Fruit fly (Drosophila melanogaster): Measurements from ENCODE around the gene CG11600.

CG11600 gene

dm6 chr3R:12652736-12653135 lies 16.4 kb downstream of the CG11600 start:
- no peak for TF ChIP-seq foxo (GFP tag; optimal IDR thresholded peaks at IDR 0.05)
- no peak for TF ChIP-seq Vsx2 (GFP tag; optimal IDR thresholded peaks at IDR 0.05; ENCODE audit: partially characterized antibody)
- no peak for TF ChIP-seq Sp1 (GFP tag; optimal IDR thresholded peaks at IDR 0.05)
- no peak for TF ChIP-seq sv (GFP tag; optimal IDR thresholded peaks at IDR 0.05)
- no peak for TF ChIP-seq Hnf4 (GFP tag; optimal IDR thresholded peaks at IDR 0.05)
- TF ChIP-seq Myc (optimal IDR thresholded peaks at IDR 0.05): peak; percentile 83
- no peak for TF ChIP-seq Dif (GFP tag; optimal IDR thresholded peaks at IDR 0.05; ENCODE audit: partially characterized antibody)
- TF ChIP-seq N (GFP tag; optimal IDR thresholded peaks at IDR 0.05): peak; percentile 13

- TF ChIP-seq GATAd (GFP tag; optimal IDR thresholded peaks at IDR 0.05) (no peak), sv (GFP tag; optimal IDR thresholded peaks at IDR 0.05) (peak; percentile 61)
Observed at dm6 chr3R:12653511-12654252, 17.3 kb downstream of the CG11600 start.

dm6 chr3R:12654253-12654623 lies 17.9 kb downstream of the CG11600 start, which contains the start of gene CG6225:
Gene CG6225, plus strand, starts transcription at chr3R:12654577.
- TF ChIP-seq CrebA (GFP tag; optimal IDR thresholded peaks at IDR 0.05; ENCODE audit: borderline replicate concordance): no peak
- no peak for TF ChIP-seq usp (GFP tag; optimal IDR thresholded peaks at IDR 0.05)
- no peak for TF ChIP-seq lola (GFP tag; optimal IDR thresholded peaks at IDR 0.05)
- TF ChIP-seq Jra (GFP tag; optimal IDR thresholded peaks at IDR 0.05): no peak
- no peak for TF ChIP-seq psq (GFP tag; optimal IDR thresholded peaks at IDR 0.05)
- TF ChIP-seq Dif (GFP tag; optimal IDR thresholded peaks at IDR 0.05; ENCODE audit: partially characterized antibody): no peak
- TF ChIP-seq Vsx2 (GFP tag; optimal IDR thresholded peaks at IDR 0.05; ENCODE audit: partially characterized antibody): no peak
- TF ChIP-seq N (GFP tag; optimal IDR thresholded peaks at IDR 0.05): no peak
- no peak for TF ChIP-seq HLH106 (tag; optimal IDR thresholded peaks at IDR 0.05)
- TF ChIP-seq Hr83 (GFP tag; optimal IDR thresholded peaks at IDR 0.05; ENCODE audit: poor library complexity, severe bottlenecking): no peak
- no peak for TF ChIP-seq sage (GFP tag; optimal IDR thresholded peaks at IDR 0.05)
- no peak for TF ChIP-seq GATAd (GFP tag; optimal IDR thresholded peaks at IDR 0.05)
- no peak for TF ChIP-seq fru (GFP tag; optimal IDR thresholded peaks at IDR 0.05)

- no peak for TF ChIP-seq sv (GFP tag; optimal IDR thresholded peaks at IDR 0.05)
- TF ChIP-seq rgr (GFP tag; optimal IDR thresholded peaks at IDR 0.05): no peak
- TF ChIP-seq OdsH (GFP tag; optimal IDR thresholded peaks at IDR 0.05): peak; percentile 4
Observed at dm6 chr3R:12656946-12657566, 20.7 kb downstream of the CG11600 start.

DNA sequence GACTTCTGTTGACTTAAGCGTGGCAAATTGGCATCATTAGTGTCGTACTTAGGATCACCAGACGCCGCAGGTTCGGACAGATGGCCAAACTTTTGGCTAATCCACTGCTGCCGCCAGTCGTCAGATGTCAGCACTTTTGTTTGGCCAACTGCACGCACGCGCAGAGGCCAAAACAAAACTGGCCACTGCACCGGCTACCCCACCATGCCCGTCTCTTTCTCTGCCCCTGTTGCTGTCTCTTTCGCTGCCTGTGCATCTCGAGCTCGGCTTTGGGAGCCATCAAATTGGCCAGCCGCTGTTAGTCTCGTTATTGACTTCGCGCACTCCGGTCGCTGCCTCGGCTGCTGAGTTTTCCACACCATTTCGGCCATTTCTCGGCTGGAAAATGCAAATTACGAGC lies 26.2 kb downstream of the CG11600 start, which contains the start of gene CG14395:
CG14395 (plus strand) TSS at position 301 of the 400 bp plus-strand sequence.
- TF ChIP-seq CG32264 (GFP tag; optimal IDR thresholded peaks at IDR 0.05) (no peak), dsf (GFP tag; optimal IDR thresholded peaks at IDR 0.05; ENCODE audit: borderline replicate concordance) (no peak), Hnf4 (GFP tag; optimal IDR thresholded peaks at IDR 0.05) (no peak), dmrt93B (GFP tag; optimal IDR thresholded peaks at IDR 0.05) (no peak), dl (GFP tag; optimal IDR thresholded peaks at IDR 0.05; ENCODE audit: insufficient read depth in 1 of 2, partially characterized antibody in 2 of 2) (no peak), Abd-B (GFP tag; optimal IDR thresholded peaks at IDR 0.05) (no peak), Rel (GFP tag; optimal IDR thresholded peaks at IDR 0.05) (no peak), Rel (tag; optimal IDR thresholded peaks at IDR 0.05) (no peak), brk (GFP tag; optimal IDR thresholded peaks at IDR 0.05) (no peak), Dfd (GFP tag; optimal IDR thresholded peaks at IDR 0.05) (no peak), Hr78 (GFP tag; optimal IDR thresholded peaks at IDR 0.05) (no peak), sage (GFP tag; optimal IDR thresholded peaks at IDR 0.05) (no peak), Myc (optimal IDR thresholded peaks at IDR 0.05) (no peak), jim (GFP tag; optimal IDR thresholded peaks at IDR 0.05) (no peak)

Measured in whole organism, wandering third instar larva.